Worm (Caenorhabditis elegans) whole organism, early embryonic: Measurements from ENCODE around the gene C52G5.2.

ENCODE experiments used
- B0310.2 ChIP-seq: sonication (generic microtip); optimal IDR thresholded peaks from 2 replicates; lab custom pipeline; 2016; ENCODE audit warnings: mild to moderate bottlenecking, missing genetic modification characterization, missing compliant biosample characterization
- F13C5.2 ChIP-seq: sonication (generic microtip); optimal IDR thresholded peaks from 2 replicates; lab custom pipeline; 2017; ENCODE audit warnings: mild to moderate bottlenecking, missing genetic modification characterization, inconsistent platforms, missing compliant biosample characterization
- aly-1 ChIP-seq: sonication (generic microtip); optimal IDR thresholded peaks from 2 replicates; lab custom pipeline; 2016; ENCODE audit warnings: missing genetic modification characterization, missing compliant biosample characterization
- ama-1 ChIP-seq: fragments of 150-350 bp; optimal IDR thresholded peaks from 2 replicates; lab custom pipeline; 2014
- ceh-13 ChIP-seq: fragments of 200-800 bp; sonication (Bioruptor generic); optimal IDR thresholded peaks from 2 replicates; lab custom pipeline; 2018; ENCODE audit warnings: mild to moderate bottlenecking, missing genetic modification characterization, missing compliant biosample characterization
- ceh-36 ChIP-seq: sonication (generic microtip); optimal IDR thresholded peaks from 2 replicates; lab custom pipeline; 2016; ENCODE audit warnings: missing genetic modification characterization, inconsistent platforms, missing compliant biosample characterization
- ets-7 ChIP-seq: sonication (generic microtip); optimal IDR thresholded peaks from 2 replicates; lab custom pipeline; 2016; ENCODE audit warnings: missing genotype, missing genetic modification characterization, missing compliant biosample characterization
- flt-1 ChIP-seq: fragments of 200-800 bp; sonication (Bioruptor generic); IDR thresholded peaks from 2 replicates; pipeline ENCODE4 v1.3.6; 2022; ENCODE audit warnings: missing genetic modification characterization, missing compliant biosample characterization
- hmbx-1 ChIP-seq: sonication (generic microtip); optimal IDR thresholded peaks from 2 replicates; lab custom pipeline; 2016; ENCODE audit warnings: mild to moderate bottlenecking, missing genetic modification characterization, missing compliant biosample characterization
- hmg-4 ChIP-seq: fragments of 200-800 bp; sonication (Bioruptor generic); optimal IDR thresholded peaks from 2 replicates; lab custom pipeline; 2018; ENCODE audit warnings: mild to moderate bottlenecking, missing genetic modification characterization, missing compliant biosample characterization
- hnd-1 ChIP-seq: sonication (generic microtip); optimal IDR thresholded peaks from 2 replicates; lab custom pipeline; 2016; ENCODE audit warnings: missing genetic modification characterization, missing compliant biosample characterization
- pes-1 ChIP-seq: fragments of 200-800 bp; sonication (Bioruptor generic); IDR thresholded peaks from 2 replicates; pipeline ENCODE4 v1.3.6; 2022; ENCODE audit warnings: missing genetic modification reagents, missing genetic modification characterization, missing compliant biosample characterization
- scrt-1 ChIP-seq: fragments of 200-800 bp; sonication (Bioruptor generic); IDR thresholded peaks from 2 replicates; pipeline ENCODE4 v1.3.6; 2022; ENCODE audit warnings: missing genetic modification characterization, missing compliant biosample characterization
- sea-1 ChIP-seq: fragments of 200-800 bp; sonication (Bioruptor generic); conservative IDR thresholded peaks from 2 replicates; pipeline ENCODE4 v1.3.6; 2022; ENCODE audit warnings: missing genetic modification characterization, missing compliant biosample characterization
- tbx-11 ChIP-seq: fragments of 200-800 bp; sonication (Bioruptor generic); IDR thresholded peaks from 2 replicates; pipeline ENCODE4 v1.3.6; 2022; ENCODE audit warnings: missing genetic modification characterization, missing compliant biosample characterization
- tbx-37 ChIP-seq: fragments of 200-800 bp; sonication (Bioruptor generic); conservative IDR thresholded peaks from 2 replicates; pipeline ENCODE4 v1.3.6; 2022; ENCODE audit warnings: missing genetic modification reagents, missing genetic modification characterization, missing compliant biosample characterization
- tra-4 ChIP-seq: sonication (generic microtip); optimal IDR thresholded peaks from 2 replicates; lab custom pipeline; 2017; ENCODE audit warnings: missing genetic modification characterization, missing compliant biosample characterization

C52G5.2 gene

DNA sequence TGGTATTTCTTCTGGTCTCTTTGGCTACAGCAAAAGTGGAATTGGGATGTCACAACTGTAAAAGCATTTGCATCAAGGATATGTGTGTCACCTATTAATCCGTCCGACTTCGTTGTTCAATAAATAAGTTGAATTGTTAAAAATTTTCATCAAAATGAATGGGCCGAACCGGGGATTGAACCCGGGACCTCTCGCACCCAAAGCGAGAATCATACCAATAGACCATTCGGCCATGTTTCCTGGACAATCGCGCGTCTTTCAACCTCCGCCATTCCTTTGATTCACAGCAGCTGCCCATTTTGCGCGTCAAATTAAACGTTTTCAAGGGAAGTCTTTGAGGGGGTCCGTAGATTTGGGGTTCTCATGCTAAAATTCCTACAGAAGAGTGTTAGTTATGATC lies 11.6 kb downstream of the C52G5.2 start:
- TF ChIP-seq sea-1 (GFP tag; lab: Robert Waterston, UW) (0 out of 2 replicates have a peak, but pooled peaks have one; percentile 44), pes-1 (GFP tag; lab: Robert Waterston, UW) (peak; percentile 69), ets-7 (tag; lab: Kevin White, UChicago) (no peak), scrt-1 (peak; percentile 60; the same call in 1 of the 2 replicates), flt-1 (GFP tag; lab: Robert Waterston, UW) (peak; percentile 60), tbx-37 (GFP tag; lab: Robert Waterston, UW) (0 out of 2 replicates have a peak, but pooled peaks have one; percentile 44)

DNA sequence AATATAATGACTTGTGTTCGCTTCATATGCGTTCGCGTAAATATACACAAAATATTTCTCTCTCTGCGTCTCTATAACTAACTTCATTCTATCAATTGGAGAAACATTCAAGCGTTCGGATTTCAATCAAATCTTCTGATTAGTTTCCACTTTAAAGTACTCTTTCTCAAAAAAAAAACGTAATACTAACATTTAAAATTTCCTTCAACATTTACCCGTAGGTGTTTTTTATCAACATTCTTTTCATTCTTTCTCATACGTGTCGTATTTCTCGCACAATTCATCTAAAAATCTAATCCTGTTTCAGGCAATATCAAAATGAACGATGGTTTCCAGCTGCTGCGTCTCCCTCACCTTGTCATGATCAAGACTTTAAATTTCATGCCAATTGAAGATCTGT lies 14.6 kb downstream of the C52G5.2 start, which contains the start of gene T14G8.2:
TSS of gene T14G8.2 (plus strand) at position 301 of the 400 bp plus-strand sequence.
- no peak for TF ChIP-seq ama-1
- no peak for TF ChIP-seq tra-4
- TF ChIP-seq B0310.2 (tag; lab: Kevin White, UChicago), result no peak
- no peak for TF ChIP-seq pes-1 (GFP tag; lab: Robert Waterston, UW)
- TF ChIP-seq ets-7 (tag; lab: Kevin White, UChicago), result no peak
- no peak for TF ChIP-seq flt-1 (GFP tag; lab: Robert Waterston, UW)
- TF ChIP-seq F13C5.2 (tag; lab: Kevin White, UChicago), result no peak
- no peak for TF ChIP-seq tbx-37 (GFP tag; lab: Robert Waterston, UW)
- no peak for TF ChIP-seq hnd-1 (tag; lab: Kevin White, UChicago)

DNA sequence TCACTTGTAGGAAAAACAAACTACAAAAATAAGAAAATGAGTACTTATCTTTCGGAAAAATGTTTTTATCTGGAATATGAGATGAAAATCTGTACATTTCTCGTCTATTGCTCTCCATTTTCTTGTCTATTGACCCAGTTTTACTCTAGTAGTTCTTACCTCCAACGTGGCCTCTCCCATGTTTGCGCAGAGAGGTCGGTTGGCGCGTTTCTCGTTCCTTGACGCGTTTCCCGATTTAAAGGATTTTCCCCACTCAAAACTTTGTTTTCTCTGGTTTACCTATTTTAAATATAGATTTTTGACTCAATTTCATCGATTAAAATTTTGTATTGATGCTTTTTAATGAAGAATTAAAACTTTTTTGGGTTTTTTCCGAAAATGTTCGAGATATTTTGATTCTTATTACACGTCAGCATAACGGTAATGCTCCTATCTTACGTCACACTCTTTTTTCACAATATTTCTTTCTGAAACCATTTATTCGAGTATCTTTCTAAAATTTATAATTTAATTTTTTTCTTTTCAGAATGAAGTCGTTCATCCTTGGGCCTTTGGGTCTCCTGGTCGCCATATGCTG lies 17.7 kb downstream of the C52G5.2 start, which contains the start of gene T14G8.3:
TSS of gene T14G8.3 (plus strand) at position 527 of the 577 bp plus-strand sequence.
- no peak for TF ChIP-seq ets-7 (tag; lab: Kevin White, UChicago)
- TF ChIP-seq tra-4, result no peak
- no peak for TF ChIP-seq ceh-36
- TF ChIP-seq flt-1 (GFP tag; lab: Robert Waterston, UW), result no peak
- TF ChIP-seq tbx-37 (GFP tag; lab: Robert Waterston, UW), result no peak
- TF ChIP-seq scrt-1, result no peak
- TF ChIP-seq aly-1 (tag; lab: Kevin White, UChicago), result no peak
- TF ChIP-seq pes-1 (GFP tag; lab: Robert Waterston, UW), result no peak
- no peak for TF ChIP-seq sea-1 (GFP tag; lab: Robert Waterston, UW)

DNA sequence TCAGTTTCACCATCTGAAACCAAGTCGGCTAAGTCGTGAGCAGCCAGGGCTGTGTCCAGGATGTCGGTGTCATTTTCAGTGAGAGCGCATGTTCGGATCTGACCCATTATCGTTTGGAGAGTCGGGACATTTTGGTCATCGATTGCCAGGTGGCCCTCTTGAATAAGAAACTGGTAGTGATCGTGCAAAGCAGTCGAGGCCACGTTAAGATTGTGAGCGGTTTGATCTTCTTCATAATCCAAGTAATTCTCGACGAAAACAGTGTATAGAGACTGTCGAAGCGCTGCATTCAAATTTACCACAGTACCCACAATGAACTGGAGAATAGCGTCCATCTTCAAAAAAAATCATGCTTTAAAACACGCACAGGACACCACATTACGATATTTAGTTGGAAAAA lies 19.4 kb downstream of the C52G5.2 start, which contains the start of gene T14G8.6:
TSS of gene T14G8.6 (minus strand) at position 338 of the 400 bp plus-strand sequence.
- TF ChIP-seq B0310.2 (tag; lab: Kevin White, UChicago) (no peak), tbx-37 (GFP tag; lab: Robert Waterston, UW) (no peak), ceh-36 (no peak), tra-4 (no peak), ama-1 (no peak), ets-7 (tag; lab: Kevin White, UChicago) (no peak), hnd-1 (tag; lab: Kevin White, UChicago) (no peak), ceh-13 (GFP tag; lab: Kevin White, UChicago) (no peak), sea-1 (GFP tag; lab: Robert Waterston, UW) (no peak), hmg-4 (no peak), aly-1 (tag; lab: Kevin White, UChicago) (no peak), flt-1 (GFP tag; lab: Robert Waterston, UW) (no peak), pes-1 (GFP tag; lab: Robert Waterston, UW) (no peak), tbx-11 (GFP tag; lab: Robert Waterston, UW) (no peak), F13C5.2 (tag; lab: Kevin White, UChicago) (no peak), hmbx-1 (tag; lab: Kevin White, UChicago) (no peak)

DNA sequence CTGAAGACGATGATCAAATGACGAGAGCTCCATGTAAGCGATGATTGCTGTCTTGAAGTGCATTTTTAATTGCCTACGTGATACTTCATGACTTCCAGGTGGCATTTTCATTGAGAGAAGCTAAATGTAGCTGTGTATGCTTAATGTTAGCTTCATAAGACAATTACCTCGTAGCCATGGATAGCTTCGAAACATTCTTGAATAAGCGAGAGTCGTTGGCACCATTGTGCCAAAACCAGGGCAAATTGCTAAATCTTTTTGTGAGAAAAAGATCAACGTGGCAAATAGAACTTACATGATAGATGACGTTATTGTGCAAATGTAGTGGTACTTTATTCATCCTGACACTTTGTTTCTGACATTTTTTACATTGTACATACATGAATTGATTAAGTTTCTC lies 20.2 kb downstream of the C52G5.2 start:
- TF ChIP-seq sea-1 (GFP tag; lab: Robert Waterston, UW) (no peak), ets-7 (tag; lab: Kevin White, UChicago) (no peak), tbx-37 (GFP tag; lab: Robert Waterston, UW) (no peak), ceh-36 (no peak), aly-1 (tag; lab: Kevin White, UChicago) (no peak), scrt-1 (no peak), hmbx-1 (tag; lab: Kevin White, UChicago) (no peak), B0310.2 (tag; lab: Kevin White, UChicago) (no peak), ceh-13 (GFP tag; lab: Kevin White, UChicago) (no peak), pes-1 (GFP tag; lab: Robert Waterston, UW) (no peak), F13C5.2 (tag; lab: Kevin White, UChicago) (no peak), tra-4 (no peak), flt-1 (GFP tag; lab: Robert Waterston, UW) (no peak), hnd-1 (tag; lab: Kevin White, UChicago) (no peak), ama-1 (no peak), tbx-11 (GFP tag; lab: Robert Waterston, UW) (no peak), hmg-4 (no peak)

DNA sequence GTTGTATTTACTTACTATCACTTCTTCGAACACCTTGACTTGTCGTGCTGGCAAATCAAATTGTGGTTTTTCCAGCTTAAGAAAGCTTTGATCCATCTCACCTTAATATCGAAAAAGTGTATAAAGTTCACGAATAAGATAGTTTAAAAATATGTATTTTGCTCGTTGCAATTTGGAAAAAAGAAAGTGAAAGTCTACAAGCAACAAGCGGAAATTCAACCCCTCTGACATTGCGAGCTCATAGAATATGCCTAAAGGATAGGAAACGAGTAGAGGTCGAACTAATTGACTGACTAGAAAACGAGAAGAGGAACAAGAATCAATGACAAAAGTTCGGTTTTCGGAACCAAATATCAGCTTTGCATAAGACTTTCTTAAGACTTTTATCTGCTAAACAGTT lies 20.7 kb downstream of the C52G5.2 start, which contains the start of gene T14G8.4:
TSS of gene T14G8.4 (minus strand) at position 101 of the 400 bp plus-strand sequence.
- TF ChIP-seq sea-1 (GFP tag; lab: Robert Waterston, UW) (no peak), ets-7 (tag; lab: Kevin White, UChicago) (no peak), tbx-11 (GFP tag; lab: Robert Waterston, UW) (no peak), ama-1 (no peak)

DNA sequence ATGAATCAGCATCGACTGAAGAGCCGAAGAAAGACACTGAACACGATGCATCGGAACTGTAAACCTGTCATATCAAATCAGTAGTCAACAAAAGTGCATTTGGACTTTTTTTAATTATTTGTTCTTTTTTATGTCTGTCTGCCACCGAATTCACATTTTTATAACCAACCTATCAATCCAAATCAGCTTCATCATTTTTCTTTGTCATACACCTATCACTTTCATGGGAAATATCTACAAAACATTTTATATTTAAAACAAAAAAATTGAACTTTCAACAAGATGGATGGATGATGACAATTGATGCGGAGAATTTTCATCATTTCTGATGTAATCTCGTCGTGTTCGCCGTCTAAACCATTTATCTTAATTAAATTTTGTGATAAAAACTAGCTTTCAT lies 26.3 kb downstream of the C52G5.2 start:
- TF ChIP-seq flt-1 (GFP tag; lab: Robert Waterston, UW) (no peak), scrt-1 (no peak), ceh-13 (GFP tag; lab: Kevin White, UChicago) (no peak), hmg-4 (no peak), ceh-36 (no peak), sea-1 (GFP tag; lab: Robert Waterston, UW) (no peak), hmbx-1 (tag; lab: Kevin White, UChicago) (no peak), ets-7 (tag; lab: Kevin White, UChicago) (no peak), tbx-37 (GFP tag; lab: Robert Waterston, UW) (no peak), aly-1 (tag; lab: Kevin White, UChicago) (no peak), tra-4 (no peak), B0310.2 (tag; lab: Kevin White, UChicago) (no peak), tbx-11 (GFP tag; lab: Robert Waterston, UW) (no peak), ama-1 (no peak), F13C5.2 (tag; lab: Kevin White, UChicago) (no peak), hnd-1 (tag; lab: Kevin White, UChicago) (no peak), pes-1 (GFP tag; lab: Robert Waterston, UW) (no peak)
